Fruit fly (Drosophila melanogaster) whole organism, embryonic: ENCODE data around the gene Alg7.

Source experiments
- Antp ChIP-seq: fragments of 200-800 bp; sonication (Bioruptor generic); optimal IDR thresholded peaks from 3 replicates; lab custom pipeline; 2016; ENCODE audit warnings: missing biosample characterization, missing genetic modification characterization
- BtbVII ChIP-seq: fragments of 200-800 bp; sonication (Bioruptor generic); optimal IDR thresholded peaks from 3 replicates; lab custom pipeline; 2017; ENCODE audit warnings: missing biosample characterization, mild to moderate bottlenecking, missing genetic modification characterization
- CG10267 ChIP-seq: fragments of 200-800 bp; sonication (Bioruptor generic); optimal IDR thresholded peaks from 2 replicates; lab custom pipeline; 2018; ENCODE audit warnings: missing biosample characterization, mild to moderate bottlenecking, missing genetic modification characterization, moderate library complexity
- CG10274 ChIP-seq: fragments of 200-800 bp; sonication (Bioruptor generic); optimal IDR thresholded peaks from 3 replicates; lab custom pipeline; 2017; ENCODE audit warnings: missing biosample characterization, mild to moderate bottlenecking, missing genetic modification characterization
- CG11398 ChIP-seq: fragments of 200-800 bp; sonication (Bioruptor generic); optimal IDR thresholded peaks from 2 replicates; lab custom pipeline; 2016; ENCODE audit warnings: missing biosample characterization, missing genetic modification characterization
- CG11456 ChIP-seq: fragments of 200-800 bp; sonication (Bioruptor generic); IDR thresholded peaks from 3 replicates; pipeline ENCODE4 v1.3.6; 2022; ENCODE audit warnings: missing biosample characterization, missing genetic modification characterization
- CG15269 ChIP-seq: fragments of 200-800 bp; sonication (Bioruptor generic); optimal IDR thresholded peaks from 2 replicates; lab custom pipeline; 2018; ENCODE audit warnings: missing biosample characterization, mild to moderate bottlenecking, missing genetic modification characterization, moderate library complexity
- CG16815 ChIP-seq: fragments of 200-800 bp; sonication (Bioruptor generic); optimal IDR thresholded peaks from 3 replicates; lab custom pipeline; 2017; ENCODE audit warnings: missing biosample characterization, mild to moderate bottlenecking, missing genetic modification characterization
- CG18011 ChIP-seq: fragments of 200-800 bp; sonication (Bioruptor generic); optimal IDR thresholded peaks from 2 replicates; lab custom pipeline; 2017; ENCODE audit warnings: missing biosample characterization, missing genetic modification characterization, mild to moderate bottlenecking, moderate library complexity, missing genotype
- CG1832 ChIP-seq: fragments of 200-800 bp; sonication (Bioruptor generic); optimal IDR thresholded peaks from 2 replicates; lab custom pipeline; 2017; ENCODE audit warnings: missing biosample characterization, mild to moderate bottlenecking, missing genetic modification characterization, inconsistent platforms
- CG2875 ChIP-seq: fragments of 200-800 bp; sonication (Bioruptor generic); optimal IDR thresholded peaks from 2 replicates; lab custom pipeline; 2017; ENCODE audit warnings: missing biosample characterization, mild to moderate bottlenecking, missing genetic modification characterization, missing genetic modification reagents
- CG33213 ChIP-seq: fragments of 200-800 bp; sonication (Bioruptor generic); optimal IDR thresholded peaks from 3 replicates; lab custom pipeline; 2016; ENCODE audit warnings: missing biosample characterization, missing genetic modification characterization
- CG34376 ChIP-seq: fragments of 200-800 bp; sonication (Bioruptor generic); optimal IDR thresholded peaks from 2 replicates; lab custom pipeline; 2018; ENCODE audit warnings: missing biosample characterization, mild to moderate bottlenecking, missing genetic modification characterization
- CG4854 ChIP-seq: fragments of 200-800 bp; sonication (Bioruptor generic); optimal IDR thresholded peaks from 2 replicates; lab custom pipeline; 2016; ENCODE audit warnings: missing biosample characterization, missing genetic modification characterization, inconsistent platforms
- CG5953 ChIP-seq: fragments of 200-800 bp; sonication (Bioruptor generic); IDR thresholded peaks from 2 replicates; pipeline ENCODE4 v1.3.6; 2022; ENCODE audit warnings: missing biosample characterization, missing genetic modification characterization
- CG8089 ChIP-seq: fragments of 200-800 bp; sonication (Bioruptor generic); optimal IDR thresholded peaks from 3 replicates; lab custom pipeline; 2016; ENCODE audit warnings: missing biosample characterization, missing genetic modification characterization
- Chrac-16 ChIP-seq: fragments of 200-800 bp; sonication (Bioruptor generic); optimal IDR thresholded peaks from 3 replicates; lab custom pipeline; 2016; ENCODE audit warnings: missing biosample characterization, missing genetic modification characterization
- Dad ChIP-seq: fragments of 200-800 bp; sonication (Bioruptor generic); optimal IDR thresholded peaks from 3 replicates; lab custom pipeline; 2016; ENCODE audit warnings: missing biosample characterization, missing genetic modification characterization
- Deaf1 ChIP-seq: fragments of 200-800 bp; optimal IDR thresholded peaks from 3 replicates; lab custom pipeline; 2019; ENCODE audit warnings: missing biosample characterization, mild to moderate bottlenecking, missing genetic modification characterization, moderate library complexity
- Dip2 ChIP-seq: fragments of 200-800 bp; sonication (Bioruptor generic); IDR thresholded peaks from 2 replicates; pipeline ENCODE4 v1.3.6; 2022; ENCODE audit warnings: missing biosample characterization, missing genetic modification characterization
- Eip74EF ChIP-seq, 2 experiments: fragments of 200-800 bp in 1 of 2; fragments of >200 bp in 1 of 2; sonication (Bioruptor generic) in 1 of 2; optimal IDR thresholded peaks; 2 replicates each; lab custom pipeline; 2017 to 2019; ENCODE audit warnings: missing biosample characterization in 2 of 2, missing genetic modification characterization in 2 of 2, mild to moderate bottlenecking in 1 of 2, moderate library complexity in 1 of 2
- HLH54F ChIP-seq: fragments of 200-800 bp; sonication (Bioruptor generic); optimal IDR thresholded peaks from 3 replicates; lab custom pipeline; 2016; ENCODE audit warnings: missing biosample characterization, missing genetic modification characterization
- Hr51 ChIP-seq, 2 experiments: fragments of 200-800 bp; sonication (Bioruptor generic); optimal IDR thresholded peaks; 2 replicates in 1 of 2; 3 replicates in 1 of 2; lab custom pipeline; 2016 to 2018; ENCODE audit warnings: missing biosample characterization in 2 of 2, missing genetic modification characterization in 2 of 2, mild to moderate bottlenecking in 1 of 2, moderate library complexity in 1 of 2
- Kr ChIP-seq: fragments of 200-800 bp; sonication (Bioruptor generic); optimal IDR thresholded peaks from 2 replicates; lab custom pipeline; 2017; ENCODE audit warnings: missing biosample characterization, mild to moderate bottlenecking, missing genetic modification characterization
- MBD-R2 ChIP-seq: fragments of 200-800 bp; sonication (Bioruptor generic); IDR thresholded peaks from 2 replicates; pipeline ENCODE4 v1.3.6; 2022; ENCODE audit warnings: missing biosample characterization, missing genetic modification characterization
- NC2β ChIP-seq: fragments of 200-800 bp; sonication (Bioruptor generic); optimal IDR thresholded peaks from 2 replicates; lab custom pipeline; 2016; ENCODE audit warnings: missing biosample characterization, missing genetic modification characterization
- Neu2 ChIP-seq: fragments of 200-800 bp; sonication (Bioruptor generic); optimal IDR thresholded peaks from 3 replicates; lab custom pipeline; 2016; ENCODE audit warnings: missing biosample characterization, missing genetic modification characterization, borderline replicate concordance
- Nf-YC ChIP-seq: fragments of 200-800 bp; optimal IDR thresholded peaks from 3 replicates; lab custom pipeline; 2019; ENCODE audit warnings: missing biosample characterization, mild to moderate bottlenecking, missing genetic modification characterization, moderate library complexity
- Six4 ChIP-seq: fragments of 200-800 bp; sonication (Bioruptor generic); optimal IDR thresholded peaks from 2 replicates; lab custom pipeline; 2016; ENCODE audit warnings: missing biosample characterization, missing genetic modification characterization
- Sry-β ChIP-seq: fragments of 200-800 bp; sonication (Bioruptor generic); optimal IDR thresholded peaks from 2 replicates; lab custom pipeline; 2018; ENCODE audit warnings: missing biosample characterization, mild to moderate bottlenecking, missing genetic modification characterization, moderate library complexity
- chinmo ChIP-seq: fragments of 200-800 bp; sonication (Bioruptor generic); IDR thresholded peaks from 4 replicates; pipeline ENCODE4 v1.3.6; 2022; ENCODE audit warnings: missing biosample characterization, missing genetic modification characterization; ENCODE audit not compliant: partially characterized antibody
- corto ChIP-seq: fragments of 200-800 bp; sonication (Bioruptor generic); optimal IDR thresholded peaks from 2 replicates; lab custom pipeline; 2016; ENCODE audit warnings: missing biosample characterization, mild to moderate bottlenecking, missing genetic modification characterization, moderate library complexity
- fd3F ChIP-seq: fragments of 200-800 bp; sonication (Bioruptor generic); optimal IDR thresholded peaks from 2 replicates; lab custom pipeline; 2018; ENCODE audit warnings: missing biosample characterization, mild to moderate bottlenecking, missing genetic modification characterization, moderate library complexity
- ftz-f1 ChIP-seq: fragments of 200-800 bp; sonication (Bioruptor generic); optimal IDR thresholded peaks from 2 replicates; lab custom pipeline; 2016; ENCODE audit warnings: missing biosample characterization, missing genetic modification characterization
- gce ChIP-seq: fragments of 200-800 bp; sonication (Bioruptor generic); IDR thresholded peaks from 3 replicates; pipeline ENCODE4 v1.3.6; 2022; ENCODE audit warnings: missing biosample characterization, missing genetic modification characterization
- hkb ChIP-seq, 2 experiments: fragments of 200-800 bp in 1 of 2; fragments of >200 bp in 1 of 2; sonication (Bioruptor generic) in 1 of 2; IDR thresholded peaks in 1 of 2; optimal IDR thresholded peaks in 1 of 2; 2 replicates each; pipeline versions ENCODE4 v1.3.6 to Lab custom; 2017 to 2022; ENCODE audit warnings: missing biosample characterization in 1 of 2, missing genetic modification characterization in 1 of 2
- jigr1 ChIP-seq: fragments of 200-800 bp; sonication (Bioruptor generic); IDR thresholded peaks from 3 replicates; pipeline ENCODE4 v1.3.6; 2022; ENCODE audit warnings: missing biosample characterization, missing genetic modification characterization
- jing ChIP-seq: fragments of 200-800 bp; sonication (Bioruptor generic); optimal IDR thresholded peaks from 2 replicates; lab custom pipeline; 2018; ENCODE audit warnings: missing biosample characterization, mild to moderate bottlenecking, missing genetic modification characterization
- jumu ChIP-seq: fragments of 200-800 bp; sonication (Bioruptor generic); optimal IDR thresholded peaks from 3 replicates; lab custom pipeline; 2016; ENCODE audit warnings: missing biosample characterization, missing genetic modification characterization
- kay ChIP-seq: fragments of 200-800 bp; sonication (Bioruptor generic); optimal IDR thresholded peaks from 2 replicates; lab custom pipeline; 2016; ENCODE audit warnings: missing biosample characterization, missing genetic modification characterization
- kni ChIP-seq: fragments of 200-800 bp; sonication (Bioruptor generic); optimal IDR thresholded peaks from 3 replicates; lab custom pipeline; 2017; ENCODE audit warnings: mild to moderate bottlenecking, missing biosample characterization, missing genetic modification reagents, missing genetic modification characterization
- nau ChIP-seq: fragments of 200-800 bp; sonication (Bioruptor generic); optimal IDR thresholded peaks from 3 replicates; lab custom pipeline; 2017; ENCODE audit warnings: missing biosample characterization, mild to moderate bottlenecking, missing genetic modification characterization, missing genetic modification reagents
- pan ChIP-seq, 4 experiments: fragments of >200 bp in 3 of 4; fragments of 200-800 bp in 1 of 4; sonication (Bioruptor generic) in 1 of 4; optimal IDR thresholded peaks in 3 of 4; IDR thresholded peaks in 1 of 4; 2 replicates each; pipeline versions ENCODE4 v1.3.6 to Lab custom; 2017 to 2022; ENCODE audit warnings: missing biosample characterization in 2 of 4, missing genetic modification characterization in 2 of 4, mixed read lengths in 1 of 4
- psq ChIP-seq: fragments of 200-800 bp; sonication (Bioruptor generic); optimal IDR thresholded peaks from 2 replicates; lab custom pipeline; 2017; ENCODE audit warnings: missing biosample characterization, missing genetic modification characterization
- pum ChIP-seq: fragments of 200-800 bp; sonication (Bioruptor generic); optimal IDR thresholded peaks from 2 replicates; lab custom pipeline; 2016; ENCODE audit warnings: missing biosample characterization, missing genetic modification characterization
- slou ChIP-seq: fragments of 200-800 bp; sonication (Bioruptor generic); optimal IDR thresholded peaks from 3 replicates; lab custom pipeline; 2016; ENCODE audit warnings: missing biosample characterization, missing genetic modification characterization
- tgo ChIP-seq: fragments of 200-800 bp; sonication (Bioruptor generic); IDR thresholded peaks from 3 replicates; pipeline ENCODE4 v1.3.6; 2022; ENCODE audit warnings: missing biosample characterization, missing genetic modification characterization
- z ChIP-seq: fragments of 200-800 bp; sonication (Bioruptor generic); IDR thresholded peaks from 3 replicates; pipeline ENCODE4 v1.3.6; 2022; ENCODE audit warnings: missing biosample characterization, missing genetic modification characterization

Gene Alg7

DNA sequence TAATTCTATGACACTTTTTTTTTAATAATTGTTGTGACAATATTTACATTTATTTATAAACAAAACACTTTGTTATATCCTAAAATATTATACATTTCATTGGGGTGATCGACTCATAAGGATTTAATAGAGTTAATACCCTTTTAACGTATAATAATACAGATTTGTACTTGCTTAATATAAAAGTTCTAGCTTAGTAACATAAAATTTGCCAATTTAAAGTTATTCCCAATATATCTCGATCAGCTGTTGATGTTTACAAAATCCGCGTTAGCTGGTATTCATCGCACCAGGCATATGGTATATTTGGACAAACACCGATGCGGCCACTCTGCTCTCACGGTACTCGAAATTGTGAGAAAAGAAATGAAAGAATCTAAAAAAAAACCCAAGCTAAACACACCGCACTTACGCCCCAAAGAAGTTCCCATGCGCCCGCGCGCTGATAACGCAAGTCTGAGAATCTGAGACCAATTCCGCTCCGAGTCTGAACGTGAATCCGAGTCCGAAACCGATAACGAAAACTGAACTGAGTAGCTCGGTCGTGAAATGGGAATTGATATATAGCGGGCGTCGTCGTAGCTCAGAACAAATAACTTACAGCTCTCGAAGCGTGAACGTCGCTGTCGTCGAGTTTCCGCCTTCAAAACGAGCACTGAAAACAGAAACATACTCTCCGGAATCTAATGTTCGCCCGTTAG, 24.5 kb downstream of the Alg7 start, which contains the start of gene Pect (continued):
- TF ChIP-seq corto (GFP tag; lab: Kevin White, UChicago) (no peak), Nf-YC (tag; lab: Kevin White, UChicago) (no peak), pan (optimal IDR thresholded peaks at IDR 0.05; lab: Kevin White, UChicago) (no peak), pan (GFP tag; optimal IDR thresholded peaks at IDR 0.05 in 1 of 2, IDR thresholded peaks at IDR 0.05 in 1 of 2) (peak in 1 of 2 experiments; percentile 4), CG10267 (tag; lab: Kevin White, UChicago) (peak; percentile 60), Chrac-16 (GFP tag; lab: Kevin White, UChicago) (no peak), chinmo (GFP tag; lab: Robert Waterston, UW) (peak; percentile 89; the same call in 3 of the 4 replicates), CG15269 (tag; lab: Kevin White, UChicago) (no peak), Hr51 (GFP tag; optimal IDR thresholded peaks at IDR 0.05; lab: Kevin White, UChicago) (no peak), kni (GFP tag; lab: Kevin White, UChicago) (no peak), Six4 (peak; percentile 4), jigr1 (GFP tag; lab: Robert Waterston, UW) (no peak), CG10274 (GFP tag; lab: Kevin White, UChicago) (no peak), CG18011 (peak; percentile 8), CG1832 (GFP tag; lab: Kevin White, UChicago) (no peak), gce (GFP tag; lab: Robert Waterston, UW) (no peak), jumu (no peak), Deaf1 (tag; lab: Kevin White, UChicago) (peak; percentile 95), CG11398 (no peak), CG16815 (GFP tag; lab: Kevin White, UChicago) (no peak), slou (no peak), Kr (GFP tag; lab: Kevin White, UChicago) (no peak), fd3F (no peak), CG2875 (GFP tag; lab: Kevin White, UChicago) (no peak), Eip74EF (GFP tag; optimal IDR thresholded peaks at IDR 0.05; lab: Kevin White, UChicago) (no peak), Dip2 (no peak), CG4854 (GFP tag; lab: Kevin White, UChicago) (no peak), NC2β (GFP tag; lab: Kevin White, UChicago) (peak; percentile 4), BtbVII (GFP tag; lab: Kevin White, UChicago) (peak; percentile 4), nau (GFP tag; lab: Kevin White, UChicago) (no peak), tgo (peak; percentile 37; the same call in 2 of the 3 replicates), Dad (no peak), Neu2 (GFP tag; lab: Kevin White, UChicago) (no peak), CG5953 (no peak), CG8089 (GFP tag; lab: Kevin White, UChicago) (no peak), CG33213 (GFP tag; lab: Kevin White, UChicago) (peak; percentile 0), hkb (optimal IDR thresholded peaks at IDR 0.05; lab: Kevin White, UChicago) (no peak), hkb (GFP tag; IDR thresholded peaks at IDR 0.05; lab: Robert Waterston, UW) (0 out of 2 replicates have a peak, but pooled peaks have one; percentile 52), z (peak; percentile 77), pum (no peak), psq (GFP tag; lab: Kevin White, UChicago) (no peak), Sry-β (GFP tag; lab: Kevin White, UChicago) (no peak), kay (no peak), CG34376 (GFP tag; lab: Kevin White, UChicago) (peak; percentile 96), Antp (GFP tag; lab: Kevin White, UChicago) (peak; percentile 24), MBD-R2 (GFP tag; lab: Robert Waterston, UW) (0 out of 2 replicates have a peak, but pooled peaks have one; percentile 12), HLH54F (GFP tag; lab: Kevin White, UChicago) (no peak), jing (GFP tag; lab: Kevin White, UChicago) (no peak), ftz-f1 (GFP tag; lab: Kevin White, UChicago) (peak; percentile 4), CG11456 (GFP tag; lab: Robert Waterston, UW) (no peak)
